Worm (Caenorhabditis elegans): ENCODE results near the gene ins-13.
"Not testable (repeated sequence)": the region's sequence is repeated elsewhere in the genome, so short reads cannot be mapped to it uniquely, and the experiment has no call there.

Gene ins-13

ce11 chrII:5541685-5542084 lies 3.0 kb downstream of the ins-13 start, which contains the start of gene C17C3.24:
Gene C17C3.24, minus strand, starts transcription at chrII:5541785.
- no peak for TF ChIP-seq med-1 (GFP tag; optimal IDR thresholded peaks at IDR 0.05; ENCODE audit: insufficient read depth)
- TF ChIP-seq ztf-23 (GFP tag; IDR thresholded peaks at IDR 0.05), result no peak
- no peak for TF ChIP-seq flt-1 (GFP tag; IDR thresholded peaks at IDR 0.05)
- TF ChIP-seq ztf-29 (GFP tag; IDR thresholded peaks at IDR 0.05), result no peak

DNA sequence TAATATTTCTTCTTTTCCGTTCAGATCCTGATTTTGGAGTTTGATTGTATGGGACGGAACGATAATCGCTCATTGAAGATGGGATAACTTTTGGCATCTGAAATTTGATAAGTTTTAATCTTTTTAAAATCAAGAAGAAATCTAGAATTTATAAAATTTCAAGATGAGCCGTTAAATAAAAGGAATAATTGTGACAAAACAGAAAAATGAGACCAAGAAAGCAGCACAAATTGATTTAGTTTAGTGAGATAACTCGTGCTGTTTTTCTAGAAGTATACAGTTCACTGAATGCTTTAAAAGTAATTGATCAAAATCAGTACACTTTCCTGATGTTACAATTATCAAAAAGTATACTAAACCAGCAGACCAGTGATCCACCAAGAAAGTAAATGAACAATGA lies 4.6 kb downstream of the ins-13 start, which contains the start of gene hlh-27:
Gene hlh-27 (minus strand): TSS at position 101 of the 400 bp plus-strand sequence.
- not testable (repeated sequence) for TF ChIP-seq T22C8.4 (GFP tag; IDR thresholded peaks at IDR 0.05); flt-1 (GFP tag; IDR thresholded peaks at IDR 0.05); cog-1 (tag; optimal IDR thresholded peaks at IDR 0.05)

DNA sequence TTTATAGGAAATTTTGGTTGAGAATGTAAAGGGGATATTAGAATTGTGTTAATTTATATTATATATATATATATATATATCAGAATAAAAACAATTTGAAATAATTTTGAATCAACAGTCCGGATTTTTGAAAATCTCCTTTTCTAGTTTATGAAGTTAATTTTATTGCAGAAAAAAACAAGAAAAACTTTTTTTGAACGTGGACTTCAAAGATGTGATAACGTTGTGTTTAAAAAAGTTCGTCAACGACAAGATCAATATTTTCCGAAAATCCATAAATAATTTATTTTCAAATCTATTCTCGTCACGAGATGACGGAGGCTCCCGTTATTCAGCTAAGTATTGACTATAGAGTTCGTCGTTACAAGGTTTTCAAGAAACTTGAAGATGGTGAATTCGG lies 7.1 kb downstream of the ins-13 start, which contains the start of gene C17C3.11:
Gene C17C3.11 (plus strand): TSS at position 301 of the 400 bp plus-strand sequence.
- no peak for TF ChIP-seq flt-1 (GFP tag; IDR thresholded peaks at IDR 0.05)
- TF ChIP-seq T22C8.4 (GFP tag; IDR thresholded peaks at IDR 0.05), result no peak
- TF ChIP-seq med-1 (GFP tag; optimal IDR thresholded peaks at IDR 0.05; ENCODE audit: insufficient read depth), result no peak
- TF ChIP-seq cog-1 (tag; optimal IDR thresholded peaks at IDR 0.05), result no peak
- TF ChIP-seq klf-2 (GFP tag; conservative IDR thresholded peaks at IDR 0.05), result no peak
- TF ChIP-seq ref-1 (GFP tag; conservative IDR thresholded peaks at IDR 0.05), result no peak
- TF ChIP-seq tab-1 (GFP tag; IDR thresholded peaks at IDR 0.05), result no peak
- TF ChIP-seq ztf-29 (GFP tag; IDR thresholded peaks at IDR 0.05), result no peak
- no peak for TF ChIP-seq ztf-23 (GFP tag; IDR thresholded peaks at IDR 0.05)

- TF ChIP-seq ztf-23 (GFP tag; IDR thresholded peaks at IDR 0.05) (no peak), ref-1 (GFP tag; conservative IDR thresholded peaks at IDR 0.05) (no peak), med-1 (GFP tag; optimal IDR thresholded peaks at IDR 0.05; ENCODE audit: insufficient read depth) (no peak), T22C8.4 (GFP tag; IDR thresholded peaks at IDR 0.05) (no peak), flt-1 (GFP tag; IDR thresholded peaks at IDR 0.05) (no peak), cog-1 (tag; optimal IDR thresholded peaks at IDR 0.05) (no peak), ztf-29 (GFP tag; IDR thresholded peaks at IDR 0.05) (no peak), klf-2 (GFP tag; conservative IDR thresholded peaks at IDR 0.05) (no peak), tab-1 (GFP tag; IDR thresholded peaks at IDR 0.05) (no peak)
Observed at ce11 chrII:5537078-5537477, 7.6 kb downstream of the ins-13 start.

DNA sequence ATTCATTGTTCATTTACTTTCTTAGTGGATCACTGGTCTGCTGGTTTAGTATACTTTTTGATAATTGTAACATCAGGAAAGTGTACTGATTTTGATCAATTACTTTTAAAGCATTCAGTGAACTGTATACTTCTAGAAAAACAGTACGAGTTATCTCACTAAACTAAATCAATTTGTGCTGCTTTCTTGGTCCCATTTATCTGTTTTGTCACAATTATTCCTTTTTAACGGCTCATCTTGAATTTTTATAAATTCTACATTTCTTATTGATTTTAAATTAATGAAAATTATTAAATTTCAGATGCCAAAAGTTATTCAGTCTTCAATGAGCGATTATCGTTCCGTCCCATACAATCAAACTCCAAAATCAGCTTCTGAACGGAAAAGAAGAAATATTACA lies 9.7 kb downstream of the ins-13 start, which contains the start of gene hlh-25:
Gene hlh-25 (plus strand): TSS at position 301 of the 400 bp plus-strand sequence.
- not testable (repeated sequence) for TF ChIP-seq med-1 (GFP tag; optimal IDR thresholded peaks at IDR 0.05; ENCODE audit: insufficient read depth); klf-2 (GFP tag; conservative IDR thresholded peaks at IDR 0.05); cog-1 (tag; optimal IDR thresholded peaks at IDR 0.05)

ce11 chrII:5533642-5534041 lies 11.0 kb downstream of the ins-13 start, which contains the start of gene hlh-26:
Gene hlh-26, minus strand, starts transcription at chrII:5533742.
- TF ChIP-seq tab-1 (GFP tag; IDR thresholded peaks at IDR 0.05) (no peak), med-1 (GFP tag; optimal IDR thresholded peaks at IDR 0.05; ENCODE audit: insufficient read depth) (no peak)

- TF ChIP-seq ref-1 (GFP tag; conservative IDR thresholded peaks at IDR 0.05) (no peak), med-1 (GFP tag; optimal IDR thresholded peaks at IDR 0.05; ENCODE audit: insufficient read depth) (no peak), cog-1 (tag; optimal IDR thresholded peaks at IDR 0.05) (no peak), ztf-23 (GFP tag; IDR thresholded peaks at IDR 0.05) (no peak), tab-1 (GFP tag; IDR thresholded peaks at IDR 0.05) (no peak), ztf-29 (GFP tag; IDR thresholded peaks at IDR 0.05) (no peak), T22C8.4 (GFP tag; IDR thresholded peaks at IDR 0.05) (no peak), klf-2 (GFP tag; conservative IDR thresholded peaks at IDR 0.05) (no peak), flt-1 (GFP tag; IDR thresholded peaks at IDR 0.05) (no peak)
Observed at ce11 chrII:5531855-5532328, 12.8 kb downstream of the ins-13 start, which contains the start of gene C17C3.9. Gene C17C3.9, minus strand, starts transcription at chrII:5532278.

DNA sequence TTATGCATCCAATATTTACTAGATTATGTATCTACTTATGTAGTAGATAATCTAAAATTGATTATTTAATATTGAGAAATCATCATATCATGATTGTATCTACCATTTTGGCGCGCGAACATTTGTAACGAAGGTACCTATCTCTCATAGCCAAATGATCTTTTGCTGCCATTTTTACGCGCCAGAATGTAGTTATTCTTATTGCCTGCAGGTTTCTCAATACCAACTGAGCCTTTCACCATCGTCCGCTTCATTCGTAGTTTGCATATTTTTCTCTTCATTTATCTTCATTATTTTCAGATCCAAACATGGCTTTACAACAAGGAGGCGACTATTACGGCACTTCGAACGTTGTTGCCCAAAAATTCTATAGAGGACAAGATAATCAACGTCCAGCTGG lies 16.8 kb downstream of the ins-13 start, which contains the start of gene ZK177.1:
Gene ZK177.1 (plus strand): TSS at position 301 of the 400 bp plus-strand sequence.
- no peak for TF ChIP-seq tab-1 (GFP tag; IDR thresholded peaks at IDR 0.05)
- no peak for TF ChIP-seq T22C8.4 (GFP tag; IDR thresholded peaks at IDR 0.05)
- TF ChIP-seq ztf-29 (GFP tag; IDR thresholded peaks at IDR 0.05), result no peak
- no peak for TF ChIP-seq ref-1 (GFP tag; conservative IDR thresholded peaks at IDR 0.05)
- TF ChIP-seq ztf-23 (GFP tag; IDR thresholded peaks at IDR 0.05), result no peak
- no peak for TF ChIP-seq flt-1 (GFP tag; IDR thresholded peaks at IDR 0.05)
- no peak for TF ChIP-seq med-1 (GFP tag; optimal IDR thresholded peaks at IDR 0.05; ENCODE audit: insufficient read depth)
- no peak for TF ChIP-seq klf-2 (GFP tag; conservative IDR thresholded peaks at IDR 0.05)
- TF ChIP-seq cog-1 (tag; optimal IDR thresholded peaks at IDR 0.05), result no peak

DNA sequence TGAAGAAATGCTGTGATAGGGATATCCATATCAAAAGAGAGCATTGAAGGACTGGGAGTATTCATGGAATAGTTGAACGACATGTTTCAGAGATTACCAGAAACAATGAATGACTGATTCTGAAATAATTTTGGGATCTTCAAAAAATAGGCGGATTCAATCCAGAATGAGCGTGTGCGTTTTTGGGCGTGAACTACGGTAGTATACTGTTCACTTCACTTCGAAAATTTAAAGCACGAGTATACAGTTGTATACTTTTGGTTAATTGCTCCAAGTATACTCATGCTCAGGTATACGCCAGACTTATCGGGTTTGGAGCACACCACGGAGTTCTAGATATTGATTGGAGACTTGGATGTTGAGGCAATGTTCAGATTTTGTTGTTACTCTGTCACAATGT lies 19.4 kb downstream of the ins-13 start, which contains the start of gene tbx-35:
Gene tbx-35 (minus strand): TSS at position 101 of the 400 bp plus-strand sequence.
- no peak for TF ChIP-seq ztf-23 (GFP tag; IDR thresholded peaks at IDR 0.05)
- no peak for TF ChIP-seq med-1 (GFP tag; optimal IDR thresholded peaks at IDR 0.05; ENCODE audit: insufficient read depth)
- no peak for TF ChIP-seq cog-1 (tag; optimal IDR thresholded peaks at IDR 0.05)
- TF ChIP-seq klf-2 (GFP tag; conservative IDR thresholded peaks at IDR 0.05), result no peak
- no peak for TF ChIP-seq T22C8.4 (GFP tag; IDR thresholded peaks at IDR 0.05)
- no peak for TF ChIP-seq flt-1 (GFP tag; IDR thresholded peaks at IDR 0.05)
- TF ChIP-seq tab-1 (GFP tag; IDR thresholded peaks at IDR 0.05), result no peak
- no peak for TF ChIP-seq ztf-29 (GFP tag; IDR thresholded peaks at IDR 0.05)
- no peak for TF ChIP-seq ref-1 (GFP tag; conservative IDR thresholded peaks at IDR 0.05)

DNA sequence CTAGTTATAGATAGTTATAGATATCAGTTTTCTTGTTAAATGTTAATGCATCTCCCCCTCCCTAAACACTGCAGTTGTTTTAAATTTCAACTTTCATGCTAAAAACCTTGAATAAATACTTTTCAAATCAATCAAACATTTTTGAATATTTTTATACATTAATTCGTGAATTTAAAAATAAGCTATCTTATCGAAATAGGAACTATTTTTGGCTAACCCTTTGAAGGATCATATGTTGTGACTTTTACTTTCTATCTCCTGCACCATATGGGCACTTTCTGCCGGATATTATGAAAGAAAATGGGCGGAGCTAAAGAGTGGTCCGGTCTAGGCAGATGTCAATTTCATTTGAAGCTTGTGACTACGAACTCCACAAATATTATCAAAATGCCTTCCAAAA lies 22.0 kb downstream of the ins-13 start, which contains the start of gene ZK177.11:
Gene ZK177.11 (plus strand): TSS at position 301 of the 400 bp plus-strand sequence.
- TF ChIP-seq ztf-23 (GFP tag; IDR thresholded peaks at IDR 0.05) (no peak), klf-2 (GFP tag; conservative IDR thresholded peaks at IDR 0.05) (no peak), med-1 (GFP tag; optimal IDR thresholded peaks at IDR 0.05; ENCODE audit: insufficient read depth) (no peak), flt-1 (GFP tag; IDR thresholded peaks at IDR 0.05) (no peak), tab-1 (GFP tag; IDR thresholded peaks at IDR 0.05) (no peak), cog-1 (tag; optimal IDR thresholded peaks at IDR 0.05) (no peak), T22C8.4 (GFP tag; IDR thresholded peaks at IDR 0.05) (no peak), ztf-29 (GFP tag; IDR thresholded peaks at IDR 0.05) (no peak), ref-1 (GFP tag; conservative IDR thresholded peaks at IDR 0.05) (no peak)

Measured in whole organism, midembryonic.